Worm (Caenorhabditis elegans) whole organism, young adult: ENCODE results near the gene T14A8.2.

Source experiments
- B0336.3 ChIP-seq: fragments of 200-800 bp; sonication (Bioruptor generic); IDR thresholded peaks from 2 replicates; pipeline ENCODE4 v1.3.6; 2022; ENCODE audit warnings: missing genetic modification characterization, missing compliant biosample characterization
- C06A6.2 ChIP-seq: fragments of 200-800 bp; sonication (Bioruptor generic); conservative IDR thresholded peaks from 2 replicates; pipeline ENCODE4 v1.3.6; 2022; ENCODE audit warnings: missing genetic modification characterization, missing compliant biosample characterization
- F22D6.2 ChIP-seq: sonication (generic microtip); optimal IDR thresholded peaks from 2 replicates; lab custom pipeline; 2016; ENCODE audit warnings: mild to moderate bottlenecking, missing genetic modification characterization, missing compliant biosample characterization
- Y53G8AR.9 ChIP-seq: fragments of 200-800 bp; sonication (Bioruptor generic); conservative IDR thresholded peaks from 2 replicates; pipeline ENCODE4 v1.3.6; 2022; ENCODE audit warnings: missing genetic modification reagents, missing genetic modification characterization, missing compliant biosample characterization
- ZK185.1 ChIP-seq: sonication (generic microtip); optimal IDR thresholded peaks from 2 replicates; lab custom pipeline; 2016; ENCODE audit warnings: mild to moderate bottlenecking, missing genetic modification characterization, missing compliant biosample characterization; ENCODE audit not compliant: poor library complexity, severe bottlenecking
- atf-7 ChIP-seq: sonication (generic microtip); optimal IDR thresholded peaks from 2 replicates; lab custom pipeline; 2017; ENCODE audit warnings: mild to moderate bottlenecking, missing genetic modification characterization, missing compliant biosample characterization
- athp-1 ChIP-seq: sonication (generic microtip); optimal IDR thresholded peaks from 2 replicates; lab custom pipeline; 2017; ENCODE audit warnings: mild to moderate bottlenecking, missing genetic modification characterization, missing compliant biosample characterization
- attf-5 ChIP-seq: fragments of 200-800 bp; sonication (Bioruptor generic); optimal IDR thresholded peaks from 2 replicates; lab custom pipeline; 2018; ENCODE audit warnings: mild to moderate bottlenecking, missing genetic modification characterization, missing compliant biosample characterization
- attf-6 ChIP-seq: fragments of 200-800 bp; sonication (Bioruptor generic); IDR thresholded peaks from 2 replicates; pipeline ENCODE4 v1.3.6; 2022; ENCODE audit warnings: missing genetic modification reagents, missing genetic modification characterization, missing compliant biosample characterization
- cebp-1 ChIP-seq, 2 experiments: fragments of 200-800 bp in 1 of 2; sonication (Bioruptor generic) in 1 of 2; sonication (generic microtip) in 1 of 2; IDR thresholded peaks in 1 of 2; optimal IDR thresholded peaks in 1 of 2; 2 replicates each; pipeline versions ENCODE4 v1.3.6 to Lab custom; 2017 to 2022; ENCODE audit warnings: missing compliant biosample characterization in 2 of 2, missing genetic modification characterization in 2 of 2, mild to moderate bottlenecking in 1 of 2, missing genetic modification reagents in 1 of 2, moderate library complexity in 1 of 2
- cebp-2 ChIP-seq: fragments of 200-800 bp; sonication (Bioruptor generic); IDR thresholded peaks from 2 replicates; pipeline ENCODE4 v1.3.6; 2022; ENCODE audit warnings: missing genetic modification characterization, missing compliant biosample characterization
- die-1 ChIP-seq: sonication (generic microtip); optimal IDR thresholded peaks from 2 replicates; lab custom pipeline; 2016; ENCODE audit warnings: missing genotype, mild to moderate bottlenecking, missing genetic modification characterization, missing compliant biosample characterization
- efl-1 ChIP-seq: fragments of 150-350 bp; optimal IDR thresholded peaks from 2 replicates; lab custom pipeline; 2014; ENCODE audit warnings: missing biosample characterization, missing genetic modification reagents, missing genetic modification characterization
- egrh-3 ChIP-seq: fragments of 200-800 bp; sonication (Bioruptor generic); IDR thresholded peaks from 2 replicates; pipeline ENCODE4 v1.3.6; 2022; ENCODE audit warnings: missing genetic modification reagents, missing genetic modification characterization, missing compliant biosample characterization
- gei-17 ChIP-seq: fragments of 200-800 bp; sonication (Bioruptor generic); optimal IDR thresholded peaks from 2 replicates; lab custom pipeline; 2018; ENCODE audit warnings: mild to moderate bottlenecking, missing genetic modification characterization, missing compliant biosample characterization
- hmg-1.2 ChIP-seq: fragments of 200-800 bp; sonication (Bioruptor generic); IDR thresholded peaks from 2 replicates; pipeline ENCODE4 v1.3.6; 2022; ENCODE audit warnings: missing genetic modification reagents, missing genetic modification characterization, missing compliant biosample characterization
- hmg-20 ChIP-seq: fragments of 200-800 bp; sonication (Bioruptor generic); IDR thresholded peaks from 2 replicates; pipeline ENCODE4 v1.3.6; 2022; ENCODE audit warnings: missing genetic modification reagents, missing genetic modification characterization, missing compliant biosample characterization
- hrde-1 ChIP-seq: sonication (generic microtip); optimal IDR thresholded peaks from 2 replicates; lab custom pipeline; 2016; ENCODE audit warnings: missing genetic modification characterization, mild to moderate bottlenecking, missing compliant biosample characterization, moderate library complexity, missing genotype, missing genetic modification reagents, borderline replicate concordance
- hsf-1 ChIP-seq: fragments of 200-800 bp; sonication (Bioruptor generic); IDR thresholded peaks from 2 replicates; pipeline ENCODE4 v1.3.6; 2022; ENCODE audit warnings: missing genetic modification reagents, missing genetic modification characterization, missing compliant biosample characterization
- madf-3 ChIP-seq: fragments of 200-800 bp; sonication (Bioruptor generic); IDR thresholded peaks from 2 replicates; pipeline ENCODE4 v1.3.6; 2022; ENCODE audit warnings: missing genetic modification reagents, missing genetic modification characterization, missing compliant biosample characterization
- madf-6 ChIP-seq: fragments of 200-800 bp; sonication (Bioruptor generic); IDR thresholded peaks from 2 replicates; pipeline ENCODE4 v1.3.6; 2022; ENCODE audit warnings: missing genetic modification reagents, missing genetic modification characterization, missing compliant biosample characterization
- mcd-1 ChIP-seq: fragments of 200-800 bp; sonication (Bioruptor generic); IDR thresholded peaks from 2 replicates; pipeline ENCODE4 v1.3.6; 2022; ENCODE audit warnings: missing genetic modification reagents, missing genetic modification characterization, missing compliant biosample characterization
- nhr-80 ChIP-seq: sonication (generic microtip); optimal IDR thresholded peaks from 2 replicates; lab custom pipeline; 2016; ENCODE audit warnings: missing genetic modification characterization, missing compliant biosample characterization
- nhr-90 ChIP-seq: sonication (generic microtip); optimal IDR thresholded peaks from 2 replicates; lab custom pipeline; 2016; ENCODE audit warnings: missing genotype, mild to moderate bottlenecking, missing genetic modification characterization, missing compliant biosample characterization
- pbrm-1 ChIP-seq: fragments of 200-800 bp; sonication (Bioruptor generic); IDR thresholded peaks from 2 replicates; pipeline ENCODE4 v1.3.6; 2022; ENCODE audit warnings: missing genetic modification reagents, missing genetic modification characterization, missing compliant biosample characterization
- pha-4 ChIP-seq: fragments of 150-350 bp; sonication (generic microtip); optimal IDR thresholded peaks from 2 replicates; lab custom pipeline; 2014; ENCODE audit warnings: missing biosample characterization, missing genetic modification reagents, missing genetic modification characterization
- repo-1 ChIP-seq: sonication (generic microtip); optimal IDR thresholded peaks from 2 replicates; lab custom pipeline; 2017; ENCODE audit warnings: mild to moderate bottlenecking, missing genetic modification characterization, missing compliant biosample characterization
- somi-1 ChIP-seq: fragments of 200-800 bp; sonication (Bioruptor generic); optimal IDR thresholded peaks from 2 replicates; lab custom pipeline; 2018; ENCODE audit warnings: mild to moderate bottlenecking, missing genetic modification characterization, missing compliant biosample characterization
- tbp1 ChIP-seq: fragments of 200-800 bp; sonication (Bioruptor generic); optimal IDR thresholded peaks from 2 replicates; lab custom pipeline; 2018; ENCODE audit warnings: mild to moderate bottlenecking, missing genetic modification characterization, missing compliant biosample characterization
- tbx-9 ChIP-seq: sonication (generic microtip); optimal IDR thresholded peaks from 2 replicates; lab custom pipeline; 2016; ENCODE audit warnings: borderline replicate concordance, missing genetic modification characterization, inconsistent platforms, missing compliant biosample characterization
- tlf-1 ChIP-seq: fragments of 200-800 bp; sonication (Bioruptor generic); optimal IDR thresholded peaks from 2 replicates; lab custom pipeline; 2018; ENCODE audit warnings: mild to moderate bottlenecking, missing genetic modification characterization, missing compliant biosample characterization
- zfh-2 ChIP-seq: fragments of 200-800 bp; sonication (Bioruptor generic); conservative IDR thresholded peaks from 2 replicates; pipeline ENCODE4 v1.3.6; 2022; ENCODE audit warnings: missing genetic modification reagents, missing genetic modification characterization, missing compliant biosample characterization
- ztf-3 ChIP-seq: fragments of 200-800 bp; sonication (Bioruptor generic); optimal IDR thresholded peaks from 2 replicates; lab custom pipeline; 2018; ENCODE audit warnings: mild to moderate bottlenecking, missing genetic modification characterization, missing compliant biosample characterization

The T14A8.2 gene

ce11 chrIV:7785506-7786065 lies 36.8 kb downstream of the T14A8.2 start, which contains the start of gene tag-322 (continued):
- TF ChIP-seq cebp-2 (GFP tag; lab: Robert Waterston, UW) (no peak), pbrm-1 (0 out of 2 replicates have a peak, but pooled peaks have one; percentile 30), ztf-3 (GFP tag; lab: Kevin White, UChicago) (no peak), F22D6.2 (tag; lab: Kevin White, UChicago) (no peak), gei-17 (GFP tag; lab: Kevin White, UChicago) (no peak), B0336.3 (0 out of 2 replicates have a peak, but pooled peaks have one; percentile 39), zfh-2 (no peak), nhr-90 (tag; lab: Kevin White, UChicago) (no peak), C06A6.2 (GFP tag; lab: Robert Waterston, UW) (no peak), hmg-1.2 (0 out of 2 replicates have a peak, but pooled peaks have one; percentile 6), attf-5 (peak; percentile 19), somi-1 (GFP tag; lab: Kevin White, UChicago) (no peak)

DNA sequence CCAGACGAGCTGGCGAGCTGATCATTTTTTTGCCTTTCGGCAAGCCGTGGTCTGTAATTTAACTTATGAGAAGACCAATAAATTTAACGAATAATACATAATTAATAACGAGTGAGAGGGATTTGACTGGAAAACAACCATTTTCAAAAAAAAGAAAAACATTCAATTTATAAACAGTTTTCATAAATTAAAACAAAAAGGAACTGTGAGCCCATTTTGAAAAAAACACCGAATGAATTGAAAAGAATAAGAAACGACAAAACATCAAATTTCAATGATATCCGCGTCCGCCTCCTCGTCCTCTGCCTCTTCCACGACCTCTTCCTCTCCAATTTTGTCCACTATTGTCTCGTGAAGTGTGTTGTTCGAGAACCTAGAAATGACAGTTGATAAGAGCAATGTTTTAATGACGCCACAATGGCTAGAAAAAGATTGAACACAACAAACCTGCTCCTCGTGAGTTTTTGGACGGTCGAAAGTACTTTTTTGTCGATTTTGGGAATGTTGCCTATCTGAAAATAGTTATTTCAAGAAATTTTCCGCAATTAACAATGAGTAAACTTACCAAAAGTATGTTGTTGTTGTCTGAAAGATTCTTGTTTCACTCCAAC lies 38.5 kb downstream of the T14A8.2 start, which contains the start of gene tag-321:
TSS of gene tag-321 (minus strand) at position 51 of the 611 bp plus-strand sequence.
- TF ChIP-seq nhr-80 (tag; lab: Kevin White, UChicago) (peak; percentile 63), egrh-3 (GFP tag; lab: Robert Waterston, UW) (no peak), hsf-1 (GFP tag; lab: Robert Waterston, UW) (0 out of 2 replicates have a peak, but pooled peaks have one; percentile 44), hmg-20 (GFP tag; lab: Robert Waterston, UW) (no peak)

DNA sequence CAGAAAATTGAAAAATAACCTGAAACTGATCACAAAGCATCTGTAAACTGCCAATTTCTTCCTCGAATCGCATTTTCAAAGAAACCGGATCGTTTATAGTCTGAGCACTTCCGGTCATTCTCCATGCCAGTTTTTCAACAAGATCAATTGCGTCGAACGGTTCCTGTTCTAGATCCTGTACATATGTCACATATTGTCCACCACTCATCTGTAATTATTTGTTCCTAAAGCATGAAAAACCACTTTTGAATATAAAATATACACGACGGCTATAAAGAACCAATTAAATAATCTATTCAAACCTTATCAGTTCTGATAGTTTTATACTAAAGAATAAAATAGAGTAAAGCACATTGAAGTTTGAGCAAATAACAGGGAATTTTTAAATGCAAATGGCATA lies 40.1 kb downstream of the T14A8.2 start, which contains the start of gene sec-10:
TSS of gene sec-10 (minus strand) at position 208 of the 400 bp plus-strand sequence.
- TF ChIP-seq athp-1 (tag; lab: Kevin White, UChicago) (peak; percentile 73), repo-1 (tag; lab: Kevin White, UChicago) (peak; percentile 12), ZK185.1 (tag; lab: Kevin White, UChicago) (peak; percentile 20), Y53G8AR.9 (GFP tag; lab: Robert Waterston, UW) (peak; percentile 87), pbrm-1 (0 out of 2 replicates have a peak, but pooled peaks have one; percentile 35), atf-7 (peak; percentile 16), B0336.3 (peak; percentile 72; the same call in 1 of the 2 replicates), attf-6 (no peak), tbx-9 (no peak), mcd-1 (GFP tag; lab: Robert Waterston, UW) (peak; percentile 35; the same call in 1 of the 2 replicates), die-1 (tag; lab: Kevin White, UChicago) (no peak), madf-3 (GFP tag; lab: Robert Waterston, UW) (0 out of 2 replicates have a peak, but pooled peaks have one; percentile 40), tlf-1 (GFP tag; lab: Kevin White, UChicago) (peak; percentile 28), tbp1 (peak; percentile 19), madf-6 (GFP tag; lab: Robert Waterston, UW) (peak; percentile 16; the same call in 1 of the 2 replicates), efl-1 (GFP tag; lab: Kevin White, UChicago) (no peak)

- peak; percentile 8 for TF ChIP-seq hrde-1
- no peak for TF ChIP-seq cebp-1 (GFP tag; IDR thresholded peaks at IDR 0.05; lab: Robert Waterston, UW)
- peak; percentile 8 for TF ChIP-seq cebp-1 (tag; optimal IDR thresholded peaks at IDR 0.05; lab: Kevin White, UChicago)
- TF ChIP-seq madf-6 (GFP tag; lab: Robert Waterston, UW) = peak; percentile 30; the same call in 1 of the 2 replicates
- TF ChIP-seq pha-4 (tag; lab: Kevin White, UChicago) = no peak
These were observed 43.6 kb downstream of the T14A8.2 start, which contains the start of gene rpap-3 for ce11 chrIV:7778865-7779264. Gene rpap-3 (minus strand): TSS chrIV:7778965.
